Worm (Caenorhabditis elegans) whole organism, young adult: ENCODE results near the gene B0334.20.
A peak's percentile ranks its signal among the peaks of the same experiment; 100 is the strongest.

Source experiments
- B0035.1 ChIP-seq: sonication (generic microtip); optimal IDR thresholded peaks from 2 replicates; lab custom pipeline; 2016; ENCODE audit warnings: missing genetic modification characterization, mild to moderate bottlenecking, missing compliant biosample characterization, missing genotype, missing genetic modification reagents
- F23B12.7 ChIP-seq: sonication (generic microtip); optimal IDR thresholded peaks from 2 replicates; lab custom pipeline; 2017; ENCODE audit warnings: missing genetic modification characterization, mild to moderate bottlenecking, missing compliant biosample characterization, antibody characterized with exemption, moderate library complexity; ENCODE audit not compliant: insufficient read depth
- F33H1.4 ChIP-seq: fragments of 200-800 bp; sonication (Bioruptor generic); IDR thresholded peaks from 2 replicates; pipeline ENCODE4 v1.3.6; 2022; ENCODE audit warnings: missing genetic modification reagents, missing genetic modification characterization, missing compliant biosample characterization
- F52B5.7 ChIP-seq: sonication (generic microtip); optimal IDR thresholded peaks from 2 replicates; lab custom pipeline; 2016; ENCODE audit warnings: mild to moderate bottlenecking, missing genetic modification characterization, missing compliant biosample characterization
- F57A8.1 ChIP-seq: fragments of 200-800 bp; sonication (Bioruptor generic); optimal IDR thresholded peaks from 2 replicates; lab custom pipeline; 2018; ENCODE audit warnings: mild to moderate bottlenecking, missing genetic modification characterization, moderate library complexity, missing compliant biosample characterization
- Y56A3A.18 ChIP-seq: fragments of 200-800 bp; sonication (Bioruptor generic); IDR thresholded peaks from 2 replicates; pipeline ENCODE4 v1.3.6; 2022; ENCODE audit warnings: missing genetic modification reagents, missing genetic modification characterization, missing compliant biosample characterization
- Y67H2A.10 ChIP-seq: fragments of 200-800 bp; sonication (Bioruptor generic); conservative IDR thresholded peaks from 2 replicates; pipeline ENCODE4 v1.3.6; 2022; ENCODE audit warnings: missing genetic modification reagents, missing genetic modification characterization, missing compliant biosample characterization
- Y79H2A.3 ChIP-seq: fragments of 200-800 bp; sonication (Bioruptor generic); conservative IDR thresholded peaks from 2 replicates; pipeline ENCODE4 v1.3.6; 2022; ENCODE audit warnings: missing genetic modification reagents, missing genetic modification characterization, missing compliant biosample characterization
- ZK185.1 ChIP-seq: sonication (generic microtip); optimal IDR thresholded peaks from 2 replicates; lab custom pipeline; 2016; ENCODE audit warnings: mild to moderate bottlenecking, missing genetic modification characterization, missing compliant biosample characterization; ENCODE audit not compliant: poor library complexity, severe bottlenecking
- akir-1 ChIP-seq: fragments of 200-800 bp; sonication (Bioruptor generic); optimal IDR thresholded peaks from 2 replicates; lab custom pipeline; 2018; ENCODE audit warnings: mild to moderate bottlenecking, missing genetic modification characterization, moderate library complexity, missing compliant biosample characterization
- aptf-2 ChIP-seq: fragments of 200-800 bp; sonication (Bioruptor generic); conservative IDR thresholded peaks from 2 replicates; pipeline ENCODE4 v1.3.6; 2022; ENCODE audit warnings: missing genetic modification reagents, missing genetic modification characterization, missing compliant biosample characterization
- atf-7 ChIP-seq: sonication (generic microtip); optimal IDR thresholded peaks from 2 replicates; lab custom pipeline; 2017; ENCODE audit warnings: mild to moderate bottlenecking, missing genetic modification characterization, missing compliant biosample characterization
- attf-3 ChIP-seq: fragments of 200-800 bp; sonication (Bioruptor generic); conservative IDR thresholded peaks from 2 replicates; pipeline ENCODE4 v1.3.6; 2022; ENCODE audit warnings: missing genetic modification reagents, missing genetic modification characterization, missing compliant biosample characterization
- attf-6 ChIP-seq: fragments of 200-800 bp; sonication (Bioruptor generic); IDR thresholded peaks from 2 replicates; pipeline ENCODE4 v1.3.6; 2022; ENCODE audit warnings: missing genetic modification reagents, missing genetic modification characterization, missing compliant biosample characterization
- bed-1 ChIP-seq: fragments of 200-800 bp; sonication (Bioruptor generic); IDR thresholded peaks from 2 replicates; pipeline ENCODE4 v1.3.6; 2022; ENCODE audit warnings: missing genetic modification reagents, missing genetic modification characterization, missing compliant biosample characterization
- ceh-91 ChIP-seq: fragments of 200-800 bp; sonication (Bioruptor generic); IDR thresholded peaks from 2 replicates; pipeline ENCODE4 v1.3.6; 2022; ENCODE audit warnings: missing genetic modification reagents, missing genetic modification characterization, missing compliant biosample characterization
- dpl-1 ChIP-seq: fragments of 150-350 bp; optimal IDR thresholded peaks from 2 replicates; lab custom pipeline; 2014; ENCODE audit warnings: missing biosample characterization, missing genetic modification reagents, missing genetic modification characterization
- egrh-3 ChIP-seq: fragments of 200-800 bp; sonication (Bioruptor generic); IDR thresholded peaks from 2 replicates; pipeline ENCODE4 v1.3.6; 2022; ENCODE audit warnings: missing genetic modification reagents, missing genetic modification characterization, missing compliant biosample characterization
- hlh-12 ChIP-seq: sonication (generic microtip); optimal IDR thresholded peaks from 2 replicates; lab custom pipeline; 2016; ENCODE audit warnings: missing genetic modification characterization, missing compliant biosample characterization
- hlh-26 ChIP-seq: fragments of 200-800 bp; sonication (Bioruptor generic); conservative IDR thresholded peaks from 2 replicates; pipeline ENCODE4 v1.3.6; 2022; ENCODE audit warnings: missing genetic modification reagents, missing genetic modification characterization, missing compliant biosample characterization
- hmg-1.2 ChIP-seq: fragments of 200-800 bp; sonication (Bioruptor generic); IDR thresholded peaks from 2 replicates; pipeline ENCODE4 v1.3.6; 2022; ENCODE audit warnings: missing genetic modification reagents, missing genetic modification characterization, missing compliant biosample characterization
- hrde-1 ChIP-seq: sonication (generic microtip); optimal IDR thresholded peaks from 2 replicates; lab custom pipeline; 2016; ENCODE audit warnings: missing genetic modification characterization, mild to moderate bottlenecking, missing compliant biosample characterization, moderate library complexity, missing genotype, missing genetic modification reagents, borderline replicate concordance
- let-607 ChIP-seq, 2 experiments: fragments of 200-800 bp in 1 of 2; sonication (Bioruptor generic) in 1 of 2; sonication (generic microtip) in 1 of 2; optimal IDR thresholded peaks; 2 replicates each; lab custom pipeline; 2016 to 2018; ENCODE audit warnings: mild to moderate bottlenecking in 2 of 2, missing compliant biosample characterization in 2 of 2, missing genetic modification characterization in 2 of 2, moderate library complexity in 2 of 2, missing genotype in 1 of 2
- lin-26 ChIP-seq: fragments of 200-800 bp; sonication (Bioruptor generic); IDR thresholded peaks from 2 replicates; pipeline ENCODE4 v1.3.6; 2022; ENCODE audit warnings: missing genetic modification reagents, missing genetic modification characterization, missing compliant biosample characterization
- mcd-1 ChIP-seq: fragments of 200-800 bp; sonication (Bioruptor generic); IDR thresholded peaks from 2 replicates; pipeline ENCODE4 v1.3.6; 2022; ENCODE audit warnings: missing genetic modification reagents, missing genetic modification characterization, missing compliant biosample characterization
- mel-28 ChIP-seq: sonication (generic microtip); optimal IDR thresholded peaks from 2 replicates; lab custom pipeline; 2016; ENCODE audit warnings: borderline replicate concordance, mild to moderate bottlenecking, missing genetic modification characterization, missing compliant biosample characterization
- nfya-1 ChIP-seq: sonication (generic microtip); optimal IDR thresholded peaks from 2 replicates; lab custom pipeline; 2017; ENCODE audit warnings: antibody characterized with exemption, missing compliant biosample characterization, missing genetic modification characterization, borderline replicate concordance; ENCODE audit not compliant: insufficient read depth
- nfyb-1 ChIP-seq: fragments of 200-800 bp; sonication (Bioruptor generic); IDR thresholded peaks from 2 replicates; pipeline ENCODE4 v1.3.6; 2022; ENCODE audit warnings: missing genetic modification reagents, missing genetic modification characterization, missing compliant biosample characterization
- nhr-120 ChIP-seq: fragments of 200-800 bp; sonication (Bioruptor generic); IDR thresholded peaks from 2 replicates; pipeline ENCODE4 v1.3.6; 2022; ENCODE audit warnings: missing genetic modification characterization, missing compliant biosample characterization
- nhr-80 ChIP-seq: sonication (generic microtip); optimal IDR thresholded peaks from 2 replicates; lab custom pipeline; 2016; ENCODE audit warnings: missing genetic modification characterization, missing compliant biosample characterization
- sea-2 ChIP-seq: fragments of 200-800 bp; sonication (Bioruptor generic); IDR thresholded peaks from 2 replicates; pipeline ENCODE4 v1.3.6; 2022; ENCODE audit warnings: missing genetic modification characterization, missing compliant biosample characterization
- snpc-1.1 ChIP-seq: sonication (generic microtip); optimal IDR thresholded peaks from 2 replicates; lab custom pipeline; 2017; ENCODE audit warnings: missing genetic modification characterization, mild to moderate bottlenecking, missing compliant biosample characterization, antibody characterized with exemption, moderate library complexity, missing genotype, missing genetic modification reagents; ENCODE audit not compliant: insufficient read depth
- snpc-1.3 ChIP-seq: sonication (generic microtip); optimal IDR thresholded peaks from 2 replicates; lab custom pipeline; 2017; ENCODE audit warnings: missing genetic modification characterization, mild to moderate bottlenecking, missing compliant biosample characterization, antibody characterized with exemption, moderate library complexity, missing genotype, missing genetic modification reagents; ENCODE audit not compliant: insufficient read depth
- snpc-4 ChIP-seq, 5 experiments: fragments of 150-350 bp in 1 of 5; sonication (generic microtip) in 4 of 5; optimal IDR thresholded peaks; 2 replicates each; lab custom pipeline; 2014 to 2018; ENCODE audit warnings: missing genetic modification characterization in 5 of 5, missing biosample characterization in 3 of 5, antibody characterized with exemption in 2 of 5, mild to moderate bottlenecking in 2 of 5, missing compliant biosample characterization in 2 of 5, missing genotype in 2 of 5, moderate library complexity in 2 of 5, missing genetic modification reagents in 1 of 5
- tlf-1 ChIP-seq: fragments of 200-800 bp; sonication (Bioruptor generic); optimal IDR thresholded peaks from 2 replicates; lab custom pipeline; 2018; ENCODE audit warnings: mild to moderate bottlenecking, missing genetic modification characterization, missing compliant biosample characterization
- unc-130 ChIP-seq: sonication (generic microtip); optimal IDR thresholded peaks from 2 replicates; lab custom pipeline; 2016; ENCODE audit warnings: missing genetic modification reagents, missing genetic modification characterization, missing compliant biosample characterization
- unc-62 ChIP-seq: fragments of 150-350 bp; optimal IDR thresholded peaks from 2 replicates; lab custom pipeline; 2014; ENCODE audit warnings: missing biosample characterization, missing genetic modification reagents, missing genetic modification characterization
- xnd-1 ChIP-seq: sonication (generic microtip); optimal IDR thresholded peaks from 2 replicates; lab custom pipeline; 2016; ENCODE audit warnings: missing genotype, missing genetic modification reagents, missing genetic modification characterization, missing compliant biosample characterization
- zfh-2 ChIP-seq: fragments of 200-800 bp; sonication (Bioruptor generic); conservative IDR thresholded peaks from 2 replicates; pipeline ENCODE4 v1.3.6; 2022; ENCODE audit warnings: missing genetic modification reagents, missing genetic modification characterization, missing compliant biosample characterization
- ztf-18 ChIP-seq: sonication (generic microtip); optimal IDR thresholded peaks from 2 replicates; lab custom pipeline; 2016; ENCODE audit warnings: missing genotype, mild to moderate bottlenecking, missing genetic modification characterization, missing compliant biosample characterization
- ztf-22 ChIP-seq: fragments of 200-800 bp; sonication (Bioruptor generic); optimal IDR thresholded peaks from 2 replicates; lab custom pipeline; 2018; ENCODE audit warnings: mild to moderate bottlenecking, missing genetic modification characterization, moderate library complexity, missing compliant biosample characterization

Gene B0334.20

DNA sequence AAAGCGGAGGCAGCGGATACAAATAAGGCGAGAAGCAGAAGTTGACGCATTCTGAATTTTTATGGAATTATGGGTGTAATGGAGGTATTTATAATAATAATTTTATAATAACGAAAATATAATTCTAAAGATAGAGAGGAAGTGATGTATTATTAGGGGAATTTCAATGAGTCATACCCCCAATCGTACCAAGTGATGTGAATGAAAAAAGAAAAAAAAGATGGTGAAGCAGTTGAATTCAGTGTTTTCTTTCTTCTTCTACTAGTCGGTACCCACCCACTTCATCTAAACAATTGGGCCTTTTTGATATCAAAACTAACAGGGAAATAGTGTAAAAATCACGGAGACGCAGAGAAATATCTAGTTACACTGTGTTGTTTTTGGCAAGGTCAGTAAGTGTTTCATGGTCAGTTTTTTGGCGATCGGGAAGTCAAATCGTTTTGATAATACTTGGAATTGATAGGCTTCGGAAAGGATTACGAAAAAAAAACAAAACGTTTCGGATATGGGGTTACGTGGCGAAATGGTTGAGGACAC lies 13.5 kb downstream of the B0334.20 start, which contains the start of gene ttr-18:
ttr-18 (minus strand) TSS at position 51 of the 537 bp plus-strand sequence.
- TF ChIP-seq tlf-1 (GFP tag; lab: Kevin White, UChicago) (no peak), hmg-1.2 (GFP tag; lab: Robert Waterston, UW) (peak; percentile 47; the same call in 1 of the 2 replicates)

DNA sequence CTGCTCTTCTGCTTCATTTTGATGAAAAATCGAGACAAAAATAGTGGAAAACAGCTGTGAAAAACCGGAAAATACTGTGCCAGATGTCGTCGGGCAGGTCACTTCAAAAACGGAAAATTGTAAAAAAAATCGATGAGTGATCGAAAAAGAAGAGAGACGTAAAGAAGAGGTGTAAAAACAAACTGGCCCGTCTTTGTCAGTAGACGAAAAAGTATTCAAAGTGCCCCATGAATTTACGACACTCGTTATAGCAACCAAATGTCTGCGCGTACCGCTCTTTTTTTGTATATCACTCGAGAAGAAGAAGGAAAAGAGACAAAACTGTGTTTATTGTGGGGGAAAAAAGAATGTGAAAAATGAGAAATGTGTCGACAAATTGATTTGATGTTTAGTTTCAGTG lies 15.1 kb downstream of the B0334.20 start, which contains the start of gene twk-5:
twk-5 (minus strand) TSS at position 101 of the 400 bp plus-strand sequence.
- TF ChIP-seq ceh-91 (GFP tag; lab: Robert Waterston, UW) = no peak
- no peak for TF ChIP-seq atf-7 (tag; lab: Kevin White, UChicago)
- TF ChIP-seq sea-2 (GFP tag; lab: Robert Waterston, UW) = no peak
- no peak for TF ChIP-seq F23B12.7
- TF ChIP-seq hrde-1 (tag; lab: Kevin White, UChicago) = no peak
- no peak for TF ChIP-seq F33H1.4 (GFP tag; lab: Robert Waterston, UW)
- no peak for TF ChIP-seq zfh-2
- no peak for TF ChIP-seq aptf-2
- no peak for TF ChIP-seq nhr-80 (tag; lab: Kevin White, UChicago)
- no peak for TF ChIP-seq snpc-4 (GFP tag; optimal IDR thresholded peaks at IDR 0.05; lab: Kevin White, UChicago)
- TF ChIP-seq snpc-4 (tag; optimal IDR thresholded peaks at IDR 0.05; lab: Kevin White, UChicago) = no peak
- TF ChIP-seq hlh-12 (tag; lab: Kevin White, UChicago) = no peak
- no peak for TF ChIP-seq lin-26 (GFP tag; lab: Robert Waterston, UW)
- no peak for TF ChIP-seq ztf-18 (tag; lab: Kevin White, UChicago)
- no peak for TF ChIP-seq egrh-3 (GFP tag; lab: Robert Waterston, UW)

ce11 chrII:11484600-11484999 lies 15.7 kb downstream of the B0334.20 start:
- peak; percentile 79 for TF ChIP-seq attf-6 (GFP tag; lab: Robert Waterston, UW)
- TF ChIP-seq akir-1 = peak; percentile 66
- peak; percentile 89 for TF ChIP-seq ztf-18 (tag; lab: Kevin White, UChicago)
- TF ChIP-seq F52B5.7 = peak; percentile 98
- no peak for TF ChIP-seq nfya-1 (tag; lab: Kevin White, UChicago)
- peak; percentile 95 for TF ChIP-seq ZK185.1 (tag; lab: Kevin White, UChicago)
- 0 out of 2 replicates have a peak, but pooled peaks have one; percentile 50 for TF ChIP-seq Y67H2A.10
- 0 out of 2 replicates have a peak, but pooled peaks have one; percentile 25 for TF ChIP-seq hlh-26 (GFP tag; lab: Robert Waterston, UW)
- TF ChIP-seq Y56A3A.18 (GFP tag; lab: Robert Waterston, UW) = peak; percentile 88
- TF ChIP-seq bed-1 (GFP tag; lab: Robert Waterston, UW) = peak; percentile 87; the same call in 1 of the 2 replicates
- TF ChIP-seq hrde-1 (tag; lab: Kevin White, UChicago) = peak; percentile 77
- TF ChIP-seq hmg-1.2 (GFP tag; lab: Robert Waterston, UW) = peak; percentile 85
- peak; percentile 99 for TF ChIP-seq lin-26 (GFP tag; lab: Robert Waterston, UW)
- TF ChIP-seq nhr-120 (GFP tag; lab: Robert Waterston, UW) = peak; percentile 97
- TF ChIP-seq Y79H2A.3 (GFP tag; lab: Robert Waterston, UW) = peak; percentile 61; the same call in 1 of the 2 replicates
- TF ChIP-seq xnd-1 (tag; lab: Kevin White, UChicago) = peak; percentile 15
- TF ChIP-seq snpc-4 (GFP tag; optimal IDR thresholded peaks at IDR 0.05; lab: Kevin White, UChicago) = peak; percentile 83
- peak; percentile 62 to 82 (median 77) for TF ChIP-seq snpc-4 (tag; optimal IDR thresholded peaks at IDR 0.05; lab: Kevin White, UChicago)
- peak; percentile 98 for TF ChIP-seq F57A8.1
- peak; percentile 17 for TF ChIP-seq dpl-1
- peak; percentile 82 for TF ChIP-seq snpc-1.1 (tag; lab: Kevin White, UChicago)
- TF ChIP-seq unc-62 (GFP tag; lab: Kevin White, UChicago) = no peak
- peak; percentile 67 to 78 for TF ChIP-seq let-607 (tag; optimal IDR thresholded peaks at IDR 0.05; lab: Kevin White, UChicago)
- peak; percentile 70 for TF ChIP-seq mel-28 (tag; lab: Kevin White, UChicago)
- peak; percentile 71 for TF ChIP-seq attf-3 (GFP tag; lab: Robert Waterston, UW)
- TF ChIP-seq mcd-1 (GFP tag; lab: Robert Waterston, UW) = peak; percentile 83
- peak; percentile 76 for TF ChIP-seq B0035.1 (tag; lab: Kevin White, UChicago)
- peak; percentile 57 for TF ChIP-seq ztf-22 (GFP tag; lab: Kevin White, UChicago)
- peak; percentile 62 for TF ChIP-seq unc-130 (GFP tag; lab: Kevin White, UChicago)
- peak; percentile 97 for TF ChIP-seq snpc-1.3 (tag; lab: Kevin White, UChicago)
- peak; percentile 93 for TF ChIP-seq nfyb-1 (GFP tag; lab: Robert Waterston, UW)
